Worm (Caenorhabditis elegans): Measurements from ENCODE around the gene F01D4.8.

The F01D4.8 gene

DNA sequence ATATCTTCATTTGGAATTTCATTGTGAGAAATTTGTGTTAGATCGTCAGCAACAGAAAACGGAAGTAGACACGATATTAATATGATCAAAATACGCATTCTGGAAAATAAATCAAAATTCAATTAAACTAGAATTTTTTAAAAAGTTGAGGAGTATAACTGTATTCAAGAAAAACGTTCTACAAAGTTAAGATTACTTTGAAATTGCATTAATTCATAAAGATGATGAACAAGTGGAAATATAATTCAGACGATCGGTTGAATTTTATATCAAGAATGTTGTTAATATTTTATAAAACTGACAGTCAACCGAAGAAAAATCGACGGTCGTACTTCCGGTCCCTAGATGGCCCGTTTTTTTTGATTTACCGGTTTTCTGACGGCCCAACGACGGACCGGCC lies at the start of gene F01D4.8:
Gene F01D4.8 (minus strand): TSS at position 101 of the 400 bp plus-strand sequence.
- TF ChIP-seq W03F9.2 (tag; optimal IDR thresholded peaks at IDR 0.05) (no peak), dao-5 (tag; optimal IDR thresholded peaks at IDR 0.05) (no peak), him-1 (tag; optimal IDR thresholded peaks at IDR 0.05) (no peak)

DNA sequence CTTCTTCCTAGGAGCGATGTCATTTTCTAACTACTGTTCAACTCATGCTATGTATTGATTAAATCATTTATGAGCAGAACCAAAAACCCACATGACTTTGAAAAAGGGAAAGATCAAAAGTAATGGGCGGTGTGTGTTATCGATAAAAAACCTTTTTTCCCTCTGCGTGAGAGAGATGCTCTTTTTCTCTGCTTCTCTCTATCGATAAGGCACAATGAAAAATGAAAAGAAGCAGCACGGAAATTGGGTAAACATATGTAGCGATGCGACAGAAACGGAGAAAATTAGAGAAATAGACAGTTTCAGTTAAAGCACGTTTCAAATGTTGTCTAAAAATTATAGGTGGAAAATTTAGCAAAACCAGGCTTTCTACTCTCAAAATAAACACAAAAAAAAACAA lies 49.4 kb upstream of the F01D4.8 start:
- TF ChIP-seq him-1 (tag; optimal IDR thresholded peaks at IDR 0.05) (no peak), W03F9.2 (tag; optimal IDR thresholded peaks at IDR 0.05) (peak; percentile 4), dao-5 (tag; optimal IDR thresholded peaks at IDR 0.05) (no peak)

ce11 chrIV:10501550-10502240 lies 48.8 kb upstream of the F01D4.8 start, which contains the start of gene tax-6:
Gene tax-6 (minus strand): TSS chrIV:10501600.
- TF ChIP-seq dao-5 (tag; optimal IDR thresholded peaks at IDR 0.05), result no peak
- TF ChIP-seq him-1 (tag; optimal IDR thresholded peaks at IDR 0.05), result no peak
- TF ChIP-seq W03F9.2 (tag; optimal IDR thresholded peaks at IDR 0.05), result no peak

- TF ChIP-seq dao-5 (tag; optimal IDR thresholded peaks at IDR 0.05) (no peak), him-1 (tag; optimal IDR thresholded peaks at IDR 0.05) (no peak), W03F9.2 (tag; optimal IDR thresholded peaks at IDR 0.05) (no peak)
Observed at ce11 chrIV:10500481-10500880, 47.6 kb upstream of the F01D4.8 start.

ce11 chrIV:10499948-10500356 lies 47.1 kb upstream of the F01D4.8 start:
- TF ChIP-seq W03F9.2 (tag; optimal IDR thresholded peaks at IDR 0.05) (no peak), him-1 (tag; optimal IDR thresholded peaks at IDR 0.05) (peak; percentile 85), dao-5 (tag; optimal IDR thresholded peaks at IDR 0.05) (no peak)

DNA sequence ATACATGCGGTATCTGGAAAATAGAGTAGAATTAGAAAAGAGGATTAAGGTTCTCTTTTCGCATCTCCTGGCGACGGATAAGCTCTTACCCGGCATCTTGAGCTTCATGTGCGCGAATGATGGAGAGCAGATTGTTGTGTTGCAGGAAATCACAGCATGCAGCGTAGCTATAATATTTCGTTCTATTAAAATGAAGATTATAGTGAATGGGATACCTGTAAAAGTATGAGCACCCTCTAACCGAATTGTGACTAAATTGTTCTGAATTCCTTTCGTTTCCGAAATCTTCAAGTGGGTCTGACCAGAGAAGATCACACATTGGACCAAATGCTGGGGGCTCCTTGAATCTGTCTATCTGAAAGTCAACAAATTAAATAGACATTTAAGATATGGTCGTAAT lies 45.5 kb upstream of the F01D4.8 start:
- TF ChIP-seq him-1 (tag; optimal IDR thresholded peaks at IDR 0.05) (no peak), dao-5 (tag; optimal IDR thresholded peaks at IDR 0.05) (no peak), W03F9.2 (tag; optimal IDR thresholded peaks at IDR 0.05) (no peak)

DNA sequence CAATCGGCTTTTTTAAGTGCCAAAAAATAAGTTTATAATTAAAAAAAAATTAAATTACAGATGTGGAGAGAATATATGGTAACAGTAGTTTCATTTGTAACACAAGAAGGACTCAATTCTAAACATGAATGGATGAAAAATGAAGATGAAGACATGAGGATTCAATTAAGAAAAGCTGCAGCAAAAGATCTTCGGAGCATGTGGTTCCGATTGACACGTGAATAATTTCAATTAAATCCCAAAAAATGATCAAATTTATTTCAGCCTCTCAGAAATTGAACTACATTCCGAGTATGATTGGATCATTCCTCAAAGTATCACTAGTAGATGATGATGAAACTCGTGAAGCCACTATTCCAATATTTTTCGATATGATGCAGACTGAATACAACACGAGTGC lies 36.5 kb upstream of the F01D4.8 start:
- no peak for TF ChIP-seq W03F9.2 (tag; optimal IDR thresholded peaks at IDR 0.05)
- TF ChIP-seq him-1 (tag; optimal IDR thresholded peaks at IDR 0.05), result no peak
- TF ChIP-seq dao-5 (tag; optimal IDR thresholded peaks at IDR 0.05), result no peak

DNA sequence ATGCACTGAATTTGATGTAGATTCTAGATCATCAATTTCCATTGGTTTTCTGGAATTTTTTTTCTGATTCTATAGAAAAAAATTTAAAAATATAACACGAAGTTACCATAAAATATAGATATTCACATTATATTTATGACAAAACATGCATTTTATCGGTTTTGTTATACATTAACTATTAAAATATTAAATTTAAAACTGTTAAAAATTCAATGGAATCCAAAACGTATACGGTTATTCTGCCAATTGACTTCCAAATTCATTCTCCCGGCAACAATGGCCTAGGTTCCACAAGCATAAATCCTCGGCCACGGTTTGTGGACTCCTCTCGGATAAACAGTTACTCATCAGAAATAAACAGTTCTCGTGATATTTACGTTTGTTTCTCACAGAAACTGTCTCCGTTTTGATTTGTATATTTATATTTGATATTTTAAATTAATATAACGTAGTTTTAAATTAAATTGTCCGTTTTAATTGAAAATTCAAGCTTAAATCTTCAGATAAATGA lies 30.8 kb upstream of the F01D4.8 start, which contains the start of the genes F01D4.5 and ced-5:
Gene F01D4.5 (minus strand): TSS at position 51 of the 511 bp plus-strand sequence.
Gene ced-5 (plus strand): TSS at position 504 of the 511 bp plus-strand sequence.
- TF ChIP-seq him-1 (tag; optimal IDR thresholded peaks at IDR 0.05), result peak; percentile 47
- peak; percentile 95 for TF ChIP-seq W03F9.2 (tag; optimal IDR thresholded peaks at IDR 0.05)
- no peak for TF ChIP-seq dao-5 (tag; optimal IDR thresholded peaks at IDR 0.05)

ce11 chrIV:10482585-10482984 lies 29.7 kb upstream of the F01D4.8 start:
- no peak for TF ChIP-seq him-1 (tag; optimal IDR thresholded peaks at IDR 0.05)
- TF ChIP-seq dao-5 (tag; optimal IDR thresholded peaks at IDR 0.05), result no peak
- TF ChIP-seq W03F9.2 (tag; optimal IDR thresholded peaks at IDR 0.05), result no peak

- TF ChIP-seq him-1 (tag; optimal IDR thresholded peaks at IDR 0.05) (peak; percentile 68), W03F9.2 (tag; optimal IDR thresholded peaks at IDR 0.05) (no peak)
Observed at ce11 chrIV:10481695-10482094, 28.8 kb upstream of the F01D4.8 start, which contains the start of gene egl-21. Gene egl-21 (minus strand): TSS chrIV:10481844.

DNA sequence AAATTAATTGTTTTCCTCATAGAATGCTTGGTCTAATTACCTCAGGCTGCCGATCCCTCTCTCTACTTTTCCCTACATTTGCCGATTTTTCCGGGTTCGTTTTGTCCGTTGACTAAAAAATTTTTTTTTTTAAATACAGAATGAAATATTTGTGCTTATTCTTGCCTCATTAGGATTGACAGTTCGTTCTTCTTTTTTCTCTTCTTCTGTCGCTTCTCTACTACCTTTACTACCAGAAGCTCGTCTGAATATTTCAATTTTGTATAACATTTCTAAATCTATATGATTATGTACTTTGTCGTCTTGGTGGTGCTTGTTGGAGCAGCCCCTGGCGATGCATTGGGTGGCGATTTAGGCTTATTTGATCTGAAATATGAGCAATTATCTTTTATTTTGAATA lies 22.3 kb upstream of the F01D4.8 start:
- TF ChIP-seq W03F9.2 (tag; optimal IDR thresholded peaks at IDR 0.05) (no peak), dao-5 (tag; optimal IDR thresholded peaks at IDR 0.05) (no peak), him-1 (tag; optimal IDR thresholded peaks at IDR 0.05) (no peak)

- TF ChIP-seq dao-5 (tag; optimal IDR thresholded peaks at IDR 0.05) (no peak), W03F9.2 (tag; optimal IDR thresholded peaks at IDR 0.05) (no peak), him-1 (tag; optimal IDR thresholded peaks at IDR 0.05) (no peak)
Observed at ce11 chrIV:10472478-10472877, 19.6 kb upstream of the F01D4.8 start, which contains the start of gene bgnt-1.1. Gene bgnt-1.1 (plus strand): TSS chrIV:10472778.

ce11 chrIV:10469494-10469893 lies 16.6 kb upstream of the F01D4.8 start, which contains the start of gene ugt-44:
Gene ugt-44 (plus strand): TSS chrIV:10469741.
- TF ChIP-seq dao-5 (tag; optimal IDR thresholded peaks at IDR 0.05), result no peak

- no peak for TF ChIP-seq him-1 (tag; optimal IDR thresholded peaks at IDR 0.05)
- TF ChIP-seq W03F9.2 (tag; optimal IDR thresholded peaks at IDR 0.05), result no peak
- no peak for TF ChIP-seq dao-5 (tag; optimal IDR thresholded peaks at IDR 0.05)
Observed at ce11 chrIV:10468662-10469061, 15.8 kb upstream of the F01D4.8 start.
